Fruit fly (Drosophila melanogaster) whole organism, embryonic: ENCODE data around the gene att-ORFB.
A peak's percentile ranks its signal among the peaks of the same experiment; 100 is the strongest.

Experiments
- ATbp ChIP-seq: fragments of 200-800 bp; sonication (Bioruptor generic); optimal IDR thresholded peaks from 2 replicates; lab custom pipeline; 2017; ENCODE audit warnings: missing biosample characterization, mild to moderate bottlenecking, missing genetic modification characterization, missing genetic modification reagents
- BtbVII ChIP-seq: fragments of 200-800 bp; sonication (Bioruptor generic); optimal IDR thresholded peaks from 3 replicates; lab custom pipeline; 2017; ENCODE audit warnings: missing biosample characterization, mild to moderate bottlenecking, missing genetic modification characterization
- CG10431 ChIP-seq: fragments of 200-800 bp; sonication (Bioruptor generic); optimal IDR thresholded peaks from 3 replicates; lab custom pipeline; 2018; ENCODE audit warnings: missing biosample characterization, mild to moderate bottlenecking, missing genetic modification characterization
- CG11723 ChIP-seq: fragments of 200-800 bp; sonication (Bioruptor generic); optimal IDR thresholded peaks from 2 replicates; lab custom pipeline; 2017; ENCODE audit warnings: missing biosample characterization, mild to moderate bottlenecking, missing genetic modification characterization
- CG12299 ChIP-seq: fragments of 200-800 bp; sonication (Bioruptor generic); optimal IDR thresholded peaks from 2 replicates; lab custom pipeline; 2018; ENCODE audit warnings: missing biosample characterization, mild to moderate bottlenecking, missing genetic modification characterization
- CG13894 ChIP-seq: fragments of 200-800 bp; sonication (Bioruptor generic); optimal IDR thresholded peaks from 3 replicates; lab custom pipeline; 2018; ENCODE audit warnings: missing biosample characterization, mild to moderate bottlenecking, missing genetic modification characterization, moderate library complexity
- CG15011 ChIP-seq: fragments of 200-800 bp; sonication (Bioruptor generic); optimal IDR thresholded peaks from 3 replicates; lab custom pipeline; 2018; ENCODE audit warnings: missing biosample characterization, mild to moderate bottlenecking, missing genetic modification characterization
- CG15073 ChIP-seq: fragments of 200-800 bp; sonication (Bioruptor generic); optimal IDR thresholded peaks from 2 replicates; lab custom pipeline; 2016; ENCODE audit warnings: missing biosample characterization, missing genetic modification characterization
- CG15514 ChIP-seq: fragments of 200-800 bp; sonication (Bioruptor generic); optimal IDR thresholded peaks from 3 replicates; lab custom pipeline; 2017; ENCODE audit warnings: missing biosample characterization, missing genetic modification characterization, mild to moderate bottlenecking, moderate library complexity, missing genetic modification reagents
- CG1832 ChIP-seq: fragments of 200-800 bp; sonication (Bioruptor generic); optimal IDR thresholded peaks from 2 replicates; lab custom pipeline; 2017; ENCODE audit warnings: missing biosample characterization, mild to moderate bottlenecking, missing genetic modification characterization, inconsistent platforms
- CG2202 ChIP-seq: fragments of 200-800 bp; sonication (Bioruptor generic); optimal IDR thresholded peaks from 2 replicates; lab custom pipeline; 2018; ENCODE audit warnings: missing biosample characterization, mild to moderate bottlenecking, missing genetic modification characterization
- CG2889 ChIP-seq: fragments of 200-800 bp; sonication (Bioruptor generic); IDR thresholded peaks from 3 replicates; pipeline ENCODE4 v1.3.6; 2022; ENCODE audit warnings: missing biosample characterization, missing genetic modification characterization
- CG31365 ChIP-seq: fragments of 200-800 bp; sonication (Bioruptor generic); optimal IDR thresholded peaks from 2 replicates; lab custom pipeline; 2018; ENCODE audit warnings: missing biosample characterization, mild to moderate bottlenecking, missing genetic modification characterization
- CG34224 ChIP-seq: fragments of 200-800 bp; sonication (Bioruptor generic); IDR thresholded peaks from 3 replicates; pipeline ENCODE4 v1.3.6; 2022; ENCODE audit warnings: missing biosample characterization, missing genetic modification characterization; ENCODE audit not compliant: partially characterized antibody
- CG3847 ChIP-seq: fragments of 200-800 bp; sonication (Bioruptor generic); IDR thresholded peaks from 2 replicates; pipeline ENCODE4 v1.3.6; 2022; ENCODE audit warnings: missing biosample characterization, missing genetic modification characterization
- CG4360 ChIP-seq: fragments of 200-800 bp; sonication (Bioruptor generic); IDR thresholded peaks from 2 replicates; pipeline ENCODE4 v1.3.6; 2022; ENCODE audit warnings: missing biosample characterization, missing genetic modification characterization
- CG7372 ChIP-seq: fragments of 200-800 bp; sonication (Bioruptor generic); IDR thresholded peaks from 2 replicates; pipeline ENCODE4 v1.3.6; 2022; ENCODE audit warnings: missing biosample characterization, missing genetic modification characterization
- CG8281 ChIP-seq: fragments of 200-800 bp; sonication (Bioruptor generic); optimal IDR thresholded peaks from 2 replicates; lab custom pipeline; 2018; ENCODE audit warnings: missing biosample characterization, mild to moderate bottlenecking, missing genetic modification characterization, moderate library complexity
- E2f2 ChIP-seq: fragments of 200-800 bp; sonication (Bioruptor generic); IDR thresholded peaks from 2 replicates; pipeline ENCODE4 v1.3.6; 2022; ENCODE audit warnings: missing biosample characterization, missing genetic modification characterization
- ERR ChIP-seq: fragments of 200-800 bp; sonication (Bioruptor generic); optimal IDR thresholded peaks from 2 replicates; lab custom pipeline; 2016; ENCODE audit warnings: missing biosample characterization, missing genetic modification characterization
- Ets65A ChIP-seq: fragments of 200-800 bp; sonication (Bioruptor generic); peaks from one replicate; lab custom pipeline; 2016; ENCODE audit warnings: missing biosample characterization, missing genetic modification characterization
- H2.0 ChIP-seq: fragments of 200-800 bp; sonication (Bioruptor generic); IDR thresholded peaks from 2 replicates; pipeline ENCODE4 v1.3.6; 2022; ENCODE audit warnings: missing biosample characterization, missing genetic modification characterization
- Hand ChIP-seq: fragments of 200-800 bp; sonication (Bioruptor generic); optimal IDR thresholded peaks from 2 replicates; lab custom pipeline; 2017; ENCODE audit warnings: mild to moderate bottlenecking, missing biosample characterization, missing genetic modification reagents, missing genetic modification characterization
- HmgZ ChIP-seq: fragments of 200-800 bp; sonication (Bioruptor generic); optimal IDR thresholded peaks from 2 replicates; lab custom pipeline; 2018; ENCODE audit warnings: missing biosample characterization, mild to moderate bottlenecking, missing genetic modification characterization
- Hsf ChIP-seq: fragments of 200-800 bp; sonication (Bioruptor generic); optimal IDR thresholded peaks from 3 replicates; lab custom pipeline; 2016; ENCODE audit warnings: missing biosample characterization, missing genetic modification characterization
- PHDP ChIP-seq: fragments of 200-800 bp; sonication (Bioruptor generic); optimal IDR thresholded peaks from 3 replicates; lab custom pipeline; 2018; ENCODE audit warnings: missing biosample characterization, mild to moderate bottlenecking, missing genetic modification characterization, moderate library complexity
- Ssrp ChIP-seq: fragments of 200-800 bp; sonication (Bioruptor generic); optimal IDR thresholded peaks from 2 replicates; lab custom pipeline; 2018; ENCODE audit warnings: missing biosample characterization, mild to moderate bottlenecking, missing genetic modification characterization, moderate library complexity
- abd-A ChIP-seq: fragments of 200-800 bp; sonication (Bioruptor generic); optimal IDR thresholded peaks from 3 replicates; lab custom pipeline; 2019; ENCODE audit warnings: missing biosample characterization, mild to moderate bottlenecking, missing genetic modification characterization, moderate library complexity
- ato ChIP-seq: fragments of 200-800 bp; sonication (Bioruptor generic); IDR thresholded peaks from 2 replicates; pipeline ENCODE4 v1.3.6; 2022; ENCODE audit warnings: missing biosample characterization, missing genetic modification characterization; ENCODE audit not compliant: partially characterized antibody
- ci ChIP-seq: fragments of 200-800 bp; sonication (Bioruptor generic); IDR thresholded peaks from 3 replicates; pipeline ENCODE4 v1.3.6; 2022; ENCODE audit warnings: missing biosample characterization, missing genetic modification characterization
- ftz-f1 ChIP-seq: fragments of 200-800 bp; sonication (Bioruptor generic); optimal IDR thresholded peaks from 2 replicates; lab custom pipeline; 2016; ENCODE audit warnings: missing biosample characterization, missing genetic modification characterization
- fu2 ChIP-seq: fragments of 200-800 bp; sonication (Bioruptor generic); optimal IDR thresholded peaks from 2 replicates; lab custom pipeline; 2016; ENCODE audit warnings: missing biosample characterization, missing genetic modification characterization
- gcm ChIP-seq: fragments of 200-800 bp; sonication (Bioruptor generic); optimal IDR thresholded peaks from 2 replicates; lab custom pipeline; 2019; ENCODE audit warnings: missing biosample characterization, mild to moderate bottlenecking, missing genetic modification characterization, moderate library complexity
- jigr1 ChIP-seq: fragments of 200-800 bp; sonication (Bioruptor generic); IDR thresholded peaks from 3 replicates; pipeline ENCODE4 v1.3.6; 2022; ENCODE audit warnings: missing biosample characterization, missing genetic modification characterization
- ken ChIP-seq: fragments of 200-800 bp; sonication (Bioruptor generic); IDR thresholded peaks from 3 replicates; pipeline ENCODE4 v1.3.6; 2022; ENCODE audit warnings: missing biosample characterization, missing genetic modification characterization
- nerfin-1 ChIP-seq: fragments of 200-800 bp; sonication (Bioruptor generic); optimal IDR thresholded peaks from 3 replicates; lab custom pipeline; 2019; ENCODE audit warnings: missing biosample characterization, mild to moderate bottlenecking, missing genetic modification characterization, moderate library complexity
- nmo ChIP-seq: fragments of 200-800 bp; sonication (Bioruptor generic); optimal IDR thresholded peaks from 2 replicates; lab custom pipeline; 2018; ENCODE audit warnings: missing biosample characterization, mild to moderate bottlenecking, missing genetic modification characterization, moderate library complexity
- pfk ChIP-seq: fragments of 200-800 bp; sonication (Bioruptor generic); optimal IDR thresholded peaks from 2 replicates; lab custom pipeline; 2018; ENCODE audit warnings: missing biosample characterization, mild to moderate bottlenecking, missing genetic modification characterization, moderate library complexity
- salm ChIP-seq: fragments of 200-800 bp; sonication (Bioruptor generic); optimal IDR thresholded peaks from 2 replicates; lab custom pipeline; 2018; ENCODE audit warnings: missing biosample characterization, mild to moderate bottlenecking, missing genetic modification characterization
- sc ChIP-seq, 3 experiments: fragments of >200 bp in 2 of 3; fragments of 200-800 bp in 1 of 3; sonication (Bioruptor generic) in 1 of 3; optimal IDR thresholded peaks; 2 replicates in 2 of 3; 3 replicates in 1 of 3; lab custom pipeline; 2017; ENCODE audit warnings: mild to moderate bottlenecking in 1 of 3, missing biosample characterization in 1 of 3, missing genetic modification characterization in 1 of 3, missing genetic modification reagents in 1 of 3
- stc ChIP-seq: fragments of 200-800 bp; sonication (Bioruptor generic); IDR thresholded peaks from 2 replicates; pipeline ENCODE4 v1.3.6; 2022; ENCODE audit warnings: missing biosample characterization, missing genetic modification characterization
- sug ChIP-seq: fragments of 200-800 bp; optimal IDR thresholded peaks from 2 replicates; lab custom pipeline; 2019; ENCODE audit warnings: missing biosample characterization, mild to moderate bottlenecking, missing genetic modification characterization, moderate library complexity
- tx ChIP-seq: fragments of 200-800 bp; sonication (Bioruptor generic); optimal IDR thresholded peaks from 2 replicates; lab custom pipeline; 2016; ENCODE audit warnings: missing biosample characterization, missing genetic modification characterization
- usp ChIP-seq: fragments of >200 bp; optimal IDR thresholded peaks from 2 replicates; lab custom pipeline; 2017; ENCODE audit warnings: missing biosample characterization, missing genetic modification characterization
- vvl ChIP-seq: fragments of 200-800 bp; sonication (Bioruptor generic); IDR thresholded peaks from 2 replicates; pipeline ENCODE4 v1.3.6; 2022; ENCODE audit warnings: missing biosample characterization, missing genetic modification characterization
- zen ChIP-seq: fragments of 200-800 bp; sonication (Bioruptor generic); optimal IDR thresholded peaks from 3 replicates; lab custom pipeline; 2018; ENCODE audit warnings: missing biosample characterization, mild to moderate bottlenecking, missing genetic modification characterization, moderate library complexity

The att-ORFB gene

dm6 chr3R:20556281-20557113 is 2.3 kb upstream of the att-ORFB start (continued):
- TF ChIP-seq CG13894 (tag; lab: Kevin White, UChicago) (no peak), BtbVII (peak; percentile 83), jigr1 (GFP tag; lab: Robert Waterston, UW) (0 out of 3 replicates have a peak, but pooled peaks have one; percentile 38), CG15011 (GFP tag; lab: Kevin White, UChicago) (peak; percentile 55), CG7372 (GFP tag; lab: Robert Waterston, UW) (peak; percentile 82), CG2889 (GFP tag; lab: Robert Waterston, UW) (0 out of 3 replicates have a peak, but pooled peaks have one; percentile 33)

dm6 chr3R:20555720-20556280 is 1.6 kb upstream of the att-ORFB start:
- TF ChIP-seq ato (GFP tag; lab: Robert Waterston, UW) (no peak), zen (tag; lab: Kevin White, UChicago) (no peak), ci (GFP tag; lab: Robert Waterston, UW) (peak; percentile 66; the same call in 2 of the 3 replicates), CG11723 (GFP tag; lab: Kevin White, UChicago) (no peak), E2f2 (no peak), HmgZ (tag; lab: Kevin White, UChicago) (peak; percentile 48), Hsf (GFP tag; lab: Kevin White, UChicago) (no peak), Hand (peak; percentile 46), sc (optimal IDR thresholded peaks at IDR 0.05; lab: Kevin White, UChicago) (no peak), sc (GFP tag; optimal IDR thresholded peaks at IDR 0.05; lab: Kevin White, UChicago) (no peak), CG31365 (tag; lab: Kevin White, UChicago) (no peak), pfk (peak; percentile 75), CG12299 (tag; lab: Kevin White, UChicago) (peak; percentile 73), H2.0 (GFP tag; lab: Robert Waterston, UW) (no peak), nmo (GFP tag; lab: Kevin White, UChicago) (no peak), CG1832 (GFP tag; lab: Kevin White, UChicago) (no peak), ATbp (peak; percentile 73), CG10431 (peak; percentile 52), CG4360 (peak; percentile 7; the same call in 1 of the 2 replicates), abd-A (peak; percentile 37), salm (tag; lab: Kevin White, UChicago) (peak; percentile 43), usp (GFP tag; lab: Kevin White, UChicago) (no peak), Ets65A (GFP tag; lab: Kevin White, UChicago) (no peak), vvl (GFP tag; lab: Robert Waterston, UW) (peak; percentile 22; the same call in 1 of the 2 replicates), CG2202 (tag; lab: Kevin White, UChicago) (peak; percentile 36), gcm (GFP tag; lab: Kevin White, UChicago) (peak; percentile 43), CG15073 (no peak), ftz-f1 (GFP tag; lab: Kevin White, UChicago) (no peak), ERR (GFP tag; lab: Kevin White, UChicago) (no peak), CG8281 (tag; lab: Kevin White, UChicago) (no peak), CG3847 (no peak), fu2 (no peak), CG15514 (no peak), PHDP (tag; lab: Kevin White, UChicago) (peak; percentile 12), stc (GFP tag; lab: Robert Waterston, UW) (0 out of 2 replicates have a peak, but pooled peaks have one; percentile 8), Ssrp (tag; lab: Kevin White, UChicago) (no peak), CG34224 (peak; percentile 61; the same call in 2 of the 3 replicates), tx (GFP tag; lab: Kevin White, UChicago) (no peak), nerfin-1 (tag; lab: Kevin White, UChicago) (peak; percentile 69), ken (0 out of 3 replicates have a peak, but pooled peaks have one; percentile 57), sug (tag; lab: Kevin White, UChicago) (no peak)
